Worm (Caenorhabditis elegans) whole organism, L1 larva: ENCODE measurements around the gene T09F3.4.

Experiments used
- F16B12.6 ChIP-seq: fragments of 150-350 bp; optimal IDR thresholded peaks from 2 replicates; lab custom pipeline; 2014; ENCODE audit warnings: missing biosample characterization, missing genetic modification characterization
- aha-1 ChIP-seq: fragments of 150-350 bp; optimal IDR thresholded peaks from 2 replicates; lab custom pipeline; 2014; ENCODE audit warnings: missing biosample characterization, missing genetic modification characterization
- elt-3 ChIP-seq, 6 experiments: fragments of 150-350 bp in 1 of 6; sonication (generic microtip); optimal IDR thresholded peaks; 2 replicates each; lab custom pipeline; 2017 to 2018; ENCODE audit warnings: missing biosample characterization in 6 of 6, missing genetic modification characterization in 6 of 6, inconsistent platforms in 1 of 6
- hpl-2 ChIP-seq: fragments of 150-350 bp; optimal IDR thresholded peaks from 2 replicates; lab custom pipeline; 2014; ENCODE audit warnings: missing biosample characterization, missing genetic modification reagents, missing genetic modification characterization
- jun-1 ChIP-seq: fragments of 150-350 bp; optimal IDR thresholded peaks from 2 replicates; lab custom pipeline; 2014; ENCODE audit warnings: missing biosample characterization, missing genetic modification reagents, missing genetic modification characterization
- lir-3 ChIP-seq: sonication (generic microtip); optimal IDR thresholded peaks from 2 replicates; lab custom pipeline; 2016; ENCODE audit warnings: mild to moderate bottlenecking, missing genetic modification characterization, moderate library complexity, missing compliant biosample characterization; ENCODE audit not compliant: poor library complexity
- mab-9 ChIP-seq: fragments of 200-800 bp; sonication (Bioruptor generic); IDR thresholded peaks from 2 replicates; pipeline ENCODE4 v1.3.6; 2022; ENCODE audit warnings: missing genetic modification reagents, missing genetic modification characterization, missing compliant biosample characterization
- nhr-20 ChIP-seq: sonication (generic microtip); optimal IDR thresholded peaks from 2 replicates; lab custom pipeline; 2016; ENCODE audit warnings: mild to moderate bottlenecking, missing genetic modification characterization, missing compliant biosample characterization
- pqm-1 ChIP-seq: sonication (generic microtip); optimal IDR thresholded peaks from 3 replicates; lab custom pipeline; 2017; ENCODE audit warnings: missing biosample characterization, missing genetic modification characterization
- snpc-4 ChIP-seq: fragments of 150-350 bp; optimal IDR thresholded peaks from 2 replicates; lab custom pipeline; 2014; ENCODE audit warnings: missing biosample characterization, missing genetic modification characterization
- tbx-2 ChIP-seq: sonication (generic microtip); optimal IDR thresholded peaks from 2 replicates; lab custom pipeline; 2016; ENCODE audit warnings: missing genetic modification characterization, missing compliant biosample characterization
- tlp-1 ChIP-seq: fragments of 150-350 bp; optimal IDR thresholded peaks from 2 replicates; lab custom pipeline; 2014; ENCODE audit warnings: missing biosample characterization, missing genetic modification characterization
- unc-30 ChIP-seq: sonication (generic microtip); optimal IDR thresholded peaks from 2 replicates; lab custom pipeline; 2017; ENCODE audit warnings: missing biosample characterization, missing genetic modification characterization
- unc-62 ChIP-seq: fragments of 150-350 bp; optimal IDR thresholded peaks from 2 replicates; lab custom pipeline; 2014; ENCODE audit warnings: missing biosample characterization, missing genetic modification reagents, missing genetic modification characterization

DNA sequence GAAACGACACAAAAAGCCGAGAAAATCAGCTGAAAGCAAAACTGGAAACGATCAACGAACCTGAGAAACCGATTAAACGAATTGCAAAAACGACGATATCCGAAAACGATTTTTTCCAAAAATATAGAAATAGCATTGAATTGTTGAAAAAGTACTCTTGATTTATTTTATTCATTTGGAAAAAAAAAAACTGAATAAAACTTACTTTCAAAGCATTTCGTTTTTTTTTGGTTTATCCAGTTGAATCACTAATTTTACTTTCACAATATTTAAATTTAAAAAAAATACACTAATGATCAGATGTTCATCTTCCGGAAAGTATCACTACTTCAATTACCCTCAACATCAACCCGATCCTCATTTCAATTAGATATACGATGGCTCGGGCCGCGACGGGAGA is 1.1 kb downstream of the T09F3.4 start, which contains the start of gene T09F3.5:
- no peak for TF ChIP-seq hpl-2 (GFP tag; lab: Kevin White, UChicago)
- TF ChIP-seq lir-3 (tag; lab: Kevin White, UChicago), result no peak
- no peak for TF ChIP-seq snpc-4 (tag; lab: Kevin White, UChicago)
- TF ChIP-seq aha-1 (tag; lab: Kevin White, UChicago), result no peak
- TF ChIP-seq tlp-1 (tag; lab: Kevin White, UChicago), result no peak
- TF ChIP-seq F16B12.6 (tag; lab: Kevin White, UChicago), result no peak
- no peak for TF ChIP-seq unc-62 (GFP tag; lab: Kevin White, UChicago)
- TF ChIP-seq tbx-2, result no peak
- TF ChIP-seq elt-3 (tag; optimal IDR thresholded peaks at IDR 0.05; lab: Kevin White, UChicago), result no peak
- no peak for TF ChIP-seq nhr-20 (tag; lab: Kevin White, UChicago)
- TF ChIP-seq jun-1 (tag; lab: Kevin White, UChicago), result no peak
- no peak for TF ChIP-seq unc-30 (tag; lab: Kevin White, UChicago)
- no peak for TF ChIP-seq mab-9 (GFP tag; lab: Robert Waterston, UW)
- TF ChIP-seq pqm-1 (tag; lab: Kevin White, UChicago), result no peak
